Fruit fly (Drosophila melanogaster) whole organism, prepupa: ENCODE measurements around the gene CG32161.

Source experiments
- CG10631 ChIP-seq: fragments of 200-800 bp; sonication (Bioruptor generic); optimal IDR thresholded peaks from 2 replicates; lab custom pipeline; 2016; ENCODE audit warnings: missing biosample characterization, missing genetic modification characterization
- CG11294 ChIP-seq: fragments of 200-800 bp; sonication (Bioruptor generic); IDR thresholded peaks from 2 replicates; pipeline ENCODE4 v1.3.6; 2022; ENCODE audit warnings: missing biosample characterization, missing genetic modification characterization
- CG11902 ChIP-seq: fragments of 200-800 bp; sonication (Bioruptor generic); optimal IDR thresholded peaks from 3 replicates; lab custom pipeline; 2016; ENCODE audit warnings: missing biosample characterization, missing genetic modification characterization
- CG34406 ChIP-seq: fragments of 200-800 bp; sonication (Bioruptor generic); optimal IDR thresholded peaks from 3 replicates; lab custom pipeline; 2016; ENCODE audit warnings: missing biosample characterization, missing genetic modification characterization
- CG6808 ChIP-seq: fragments of 200-800 bp; sonication (Bioruptor generic); optimal IDR thresholded peaks from 3 replicates; lab custom pipeline; 2017; ENCODE audit warnings: missing biosample characterization, missing genetic modification characterization, mild to moderate bottlenecking, moderate library complexity, missing genetic modification reagents
- Hr39 ChIP-seq: fragments of 200-800 bp; sonication (Bioruptor generic); optimal IDR thresholded peaks from 2 replicates; lab custom pipeline; 2016; ENCODE audit warnings: missing biosample characterization, missing genetic modification characterization
- fd85E ChIP-seq: fragments of 200-800 bp; sonication (Bioruptor generic); optimal IDR thresholded peaks from 3 replicates; lab custom pipeline; 2016; ENCODE audit warnings: missing biosample characterization, missing genetic modification characterization
- spab ChIP-seq: fragments of 200-800 bp; sonication (Bioruptor generic); optimal IDR thresholded peaks from 2 replicates; lab custom pipeline; 2017; ENCODE audit warnings: missing biosample characterization, mild to moderate bottlenecking, missing genetic modification characterization, missing genetic modification reagents

dm6 chr3L:16810512-16810911 is 35.5 kb upstream of the CG32161 start:
- no peak for TF ChIP-seq fd85E (GFP tag; lab: Kevin White, UChicago)
- no peak for TF ChIP-seq CG10631 (GFP tag; lab: Kevin White, UChicago)
- TF ChIP-seq Hr39 (GFP tag; lab: Kevin White, UChicago) = no peak
- no peak for TF ChIP-seq CG6808 (GFP tag; lab: Kevin White, UChicago)
- TF ChIP-seq spab (GFP tag; lab: Kevin White, UChicago) = no peak
- TF ChIP-seq CG11902 = no peak
- no peak for TF ChIP-seq CG34406 (GFP tag; lab: Kevin White, UChicago)
- no peak for TF ChIP-seq CG11294 (GFP tag; lab: Robert Waterston, UW)
